Worm (Caenorhabditis elegans) whole organism, L1 larva: Measurements from ENCODE around the gene C33F10.11.

ENCODE experiments used
- C04F5.9 ChIP-seq: sonication (generic microtip); optimal IDR thresholded peaks from 2 replicates; lab custom pipeline; 2016; ENCODE audit warnings: missing genetic modification characterization, missing compliant biosample characterization
- C34B4.2 ChIP-seq: sonication (generic microtip); optimal IDR thresholded peaks from 2 replicates; lab custom pipeline; 2017; ENCODE audit warnings: mild to moderate bottlenecking, missing genetic modification characterization, missing compliant biosample characterization
- F16B12.6 ChIP-seq: fragments of 150-350 bp; optimal IDR thresholded peaks from 2 replicates; lab custom pipeline; 2014; ENCODE audit warnings: missing biosample characterization, missing genetic modification characterization
- alr-1 ChIP-seq: fragments of 200-800 bp; sonication (Bioruptor generic); optimal IDR thresholded peaks from 2 replicates; lab custom pipeline; 2018; ENCODE audit warnings: borderline replicate concordance, mild to moderate bottlenecking, missing genetic modification characterization, missing compliant biosample characterization
- aly-2 ChIP-seq: fragments of 150-350 bp; optimal IDR thresholded peaks from 2 replicates; lab custom pipeline; 2014; ENCODE audit warnings: missing biosample characterization, missing genetic modification characterization
- blmp-1 ChIP-seq: fragments of 150-350 bp; optimal IDR thresholded peaks from 2 replicates; lab custom pipeline; 2014; ENCODE audit warnings: missing biosample characterization, missing genetic modification characterization
- ces-1 ChIP-seq: fragments of 150-350 bp; optimal IDR thresholded peaks from 2 replicates; lab custom pipeline; 2014; ENCODE audit warnings: missing biosample characterization, missing genetic modification reagents, missing genetic modification characterization
- efl-1 ChIP-seq, 4 experiments: fragments of 150-350 bp; optimal IDR thresholded peaks in 3 of 4; peaks in 1 of 4; 1 replicate in 1 of 4; 2 replicates in 3 of 4; lab custom pipeline; 2014; ENCODE audit warnings: missing biosample characterization in 2 of 4, missing genetic modification characterization in 2 of 4, missing genetic modification reagents in 2 of 4
- egl-27 ChIP-seq, 2 experiments: fragments of 150-350 bp in 1 of 2; sonication (generic microtip); optimal IDR thresholded peaks; 3 replicates each; lab custom pipeline; 2017 to 2018; ENCODE audit warnings: missing biosample characterization in 2 of 2, missing genetic modification characterization in 2 of 2, missing genetic modification reagents in 2 of 2
- elt-2 ChIP-seq: sonication (generic microtip); optimal IDR thresholded peaks from 2 replicates; lab custom pipeline; 2016; ENCODE audit warnings: missing genetic modification characterization, mild to moderate bottlenecking, inconsistent platforms, missing compliant biosample characterization, missing genetic modification reagents
- fkh-4 ChIP-seq: sonication (generic microtip); optimal IDR thresholded peaks from 2 replicates; lab custom pipeline; 2016; ENCODE audit warnings: missing compliant biosample characterization, missing genetic modification characterization, borderline replicate concordance
- fkh-8 ChIP-seq: sonication (generic microtip); optimal IDR thresholded peaks from 2 replicates; lab custom pipeline; 2016; ENCODE audit warnings: mild to moderate bottlenecking, missing genetic modification characterization, missing compliant biosample characterization
- hlh-17 ChIP-seq: fragments of 200-800 bp; sonication (Bioruptor generic); optimal IDR thresholded peaks from 2 replicates; lab custom pipeline; 2018; ENCODE audit warnings: missing genetic modification characterization, mild to moderate bottlenecking, missing compliant biosample characterization, moderate library complexity, borderline replicate concordance
- hlh-4 ChIP-seq: sonication (generic microtip); optimal IDR thresholded peaks from 2 replicates; lab custom pipeline; 2016; ENCODE audit warnings: mild to moderate bottlenecking, missing genetic modification characterization, missing compliant biosample characterization
- irx-1 ChIP-seq: sonication (generic microtip); optimal IDR thresholded peaks from 2 replicates; lab custom pipeline; 2016; ENCODE audit warnings: missing genetic modification characterization, missing compliant biosample characterization
- isw-1 ChIP-seq: fragments of 200-800 bp; sonication (Bioruptor generic); IDR thresholded peaks from 2 replicates; pipeline ENCODE4 v1.3.6; 2022; ENCODE audit warnings: missing genetic modification characterization, missing compliant biosample characterization
- jun-1 ChIP-seq: fragments of 150-350 bp; optimal IDR thresholded peaks from 2 replicates; lab custom pipeline; 2014; ENCODE audit warnings: missing biosample characterization, missing genetic modification reagents, missing genetic modification characterization
- lin-13 ChIP-seq: fragments of 150-350 bp; optimal IDR thresholded peaks from 2 replicates; lab custom pipeline; 2014; ENCODE audit warnings: missing biosample characterization, missing genetic modification reagents, missing genetic modification characterization
- lin-14 ChIP-seq: fragments of 200-800 bp; sonication (Bioruptor generic); optimal IDR thresholded peaks from 2 replicates; lab custom pipeline; 2018; ENCODE audit warnings: mild to moderate bottlenecking, missing genetic modification characterization, moderate library complexity, missing compliant biosample characterization
- lin-35 ChIP-seq, 2 experiments: fragments of 150-350 bp; optimal IDR thresholded peaks; 2 replicates each; lab custom pipeline; 2014; ENCODE audit warnings: missing biosample characterization in 2 of 2, missing genetic modification characterization in 2 of 2, missing genetic modification reagents in 2 of 2
- lsy-2 ChIP-seq, 2 experiments: fragments of 150-350 bp; optimal IDR thresholded peaks; 2 replicates each; lab custom pipeline; 2014; ENCODE audit warnings: missing biosample characterization in 2 of 2, missing genetic modification characterization in 2 of 2
- mab-9 ChIP-seq: fragments of 200-800 bp; sonication (Bioruptor generic); IDR thresholded peaks from 2 replicates; pipeline ENCODE4 v1.3.6; 2022; ENCODE audit warnings: missing genetic modification reagents, missing genetic modification characterization, missing compliant biosample characterization
- mef-2 ChIP-seq: fragments of 150-350 bp; optimal IDR thresholded peaks from 2 replicates; lab custom pipeline; 2014; ENCODE audit warnings: missing biosample characterization, missing genetic modification characterization
- mep-1 ChIP-seq: fragments of 150-350 bp; optimal IDR thresholded peaks from 2 replicates; lab custom pipeline; 2014; ENCODE audit warnings: missing biosample characterization, missing genetic modification characterization
- nhr-237 ChIP-seq: fragments of 150-350 bp; optimal IDR thresholded peaks from 2 replicates; lab custom pipeline; 2014; ENCODE audit warnings: missing biosample characterization, missing genetic modification characterization
- nhr-47 ChIP-seq: sonication (generic microtip); optimal IDR thresholded peaks from 2 replicates; lab custom pipeline; 2016; ENCODE audit warnings: mild to moderate bottlenecking, missing genetic modification characterization, moderate library complexity, missing compliant biosample characterization
- nhr-71 ChIP-seq: sonication (generic microtip); optimal IDR thresholded peaks from 2 replicates; lab custom pipeline; 2016; ENCODE audit warnings: mild to moderate bottlenecking, missing genetic modification characterization, moderate library complexity, missing compliant biosample characterization
- nhr-77 ChIP-seq: fragments of 150-350 bp; optimal IDR thresholded peaks from 2 replicates; lab custom pipeline; 2014; ENCODE audit warnings: missing biosample characterization, missing genetic modification characterization
- pag-3 ChIP-seq: sonication (generic microtip); optimal IDR thresholded peaks from 2 replicates; lab custom pipeline; 2017; ENCODE audit warnings: missing genetic modification characterization, mild to moderate bottlenecking, missing compliant biosample characterization, antibody characterized with exemption, borderline replicate concordance; ENCODE audit not compliant: insufficient read depth
- pax-3 ChIP-seq: fragments of 200-800 bp; sonication (Bioruptor generic); optimal IDR thresholded peaks from 2 replicates; lab custom pipeline; 2018; ENCODE audit warnings: mild to moderate bottlenecking, missing genetic modification characterization, moderate library complexity, missing compliant biosample characterization
- rnt-1 ChIP-seq: sonication (generic microtip); optimal IDR thresholded peaks from 2 replicates; lab custom pipeline; 2016; ENCODE audit warnings: mild to moderate bottlenecking, missing genetic modification characterization, moderate library complexity, missing compliant biosample characterization
- skn-1 ChIP-seq: fragments of 150-350 bp; optimal IDR thresholded peaks from 2 replicates; lab custom pipeline; 2014; ENCODE audit warnings: missing biosample characterization, missing genetic modification characterization
- snpc-4 ChIP-seq: fragments of 150-350 bp; optimal IDR thresholded peaks from 2 replicates; lab custom pipeline; 2014; ENCODE audit warnings: missing biosample characterization, missing genetic modification characterization
- sox-4 ChIP-seq: sonication (generic microtip); optimal IDR thresholded peaks from 2 replicates; lab custom pipeline; 2016; ENCODE audit warnings: missing genetic modification characterization, missing compliant biosample characterization
- swsn-7 ChIP-seq: sonication (generic microtip); optimal IDR thresholded peaks from 2 replicates; lab custom pipeline; 2016; ENCODE audit warnings: missing genetic modification characterization, missing compliant biosample characterization
- tbx-2 ChIP-seq: sonication (generic microtip); optimal IDR thresholded peaks from 2 replicates; lab custom pipeline; 2016; ENCODE audit warnings: missing genetic modification characterization, missing compliant biosample characterization
- unc-130 ChIP-seq: fragments of 150-350 bp; optimal IDR thresholded peaks from 2 replicates; lab custom pipeline; 2017; ENCODE audit warnings: missing biosample characterization, missing genetic modification characterization, inconsistent platforms
- unc-30 ChIP-seq: sonication (generic microtip); optimal IDR thresholded peaks from 2 replicates; lab custom pipeline; 2017; ENCODE audit warnings: missing biosample characterization, missing genetic modification characterization
- unc-62 ChIP-seq: fragments of 150-350 bp; optimal IDR thresholded peaks from 2 replicates; lab custom pipeline; 2014; ENCODE audit warnings: missing biosample characterization, missing genetic modification reagents, missing genetic modification characterization
- unc-86 ChIP-seq: sonication (generic microtip); optimal IDR thresholded peaks from 2 replicates; lab custom pipeline; 2016; ENCODE audit warnings: missing genetic modification characterization, missing compliant biosample characterization
- unc-98 ChIP-seq: fragments of 200-800 bp; sonication (Bioruptor generic); IDR thresholded peaks from 2 replicates; pipeline ENCODE4 v1.3.6; 2022; ENCODE audit warnings: missing genetic modification characterization, missing compliant biosample characterization
- vab-15 ChIP-seq: sonication (generic microtip); optimal IDR thresholded peaks from 2 replicates; lab custom pipeline; 2017; ENCODE audit warnings: missing genotype, mild to moderate bottlenecking, missing genetic modification characterization, missing compliant biosample characterization
- xbp-1 ChIP-seq: sonication (generic microtip); optimal IDR thresholded peaks from 2 replicates; lab custom pipeline; 2016; ENCODE audit warnings: missing genetic modification characterization, missing compliant biosample characterization
- zag-1 ChIP-seq: fragments of 150-350 bp; optimal IDR thresholded peaks from 2 replicates; lab custom pipeline; 2014; ENCODE audit warnings: missing biosample characterization, missing genetic modification characterization
- ztf-11 ChIP-seq, 2 experiments: sonication (generic microtip); optimal IDR thresholded peaks; 2 replicates each; lab custom pipeline; 2016 to 2017; ENCODE audit warnings: missing genetic modification characterization in 2 of 2, missing biosample characterization in 1 of 2, missing compliant biosample characterization in 1 of 2

C33F10.11 gene

ce11 chrII:4856113-4856512, 21.5 kb upstream of the C33F10.11 start (continued):
- TF ChIP-seq irx-1 (tag; lab: Kevin White, UChicago) (no peak), tbx-2 (tag; lab: Kevin White, UChicago) (no peak), lin-35 (GFP tag; optimal IDR thresholded peaks at IDR 0.05; lab: Kevin White, UChicago) (peak in 1 of 2 experiments; percentile 58), mab-9 (GFP tag; lab: Robert Waterston, UW) (no peak), vab-15 (no peak), xbp-1 (no peak), pag-3 (tag; lab: Kevin White, UChicago) (no peak), elt-2 (tag; lab: Kevin White, UChicago) (peak; percentile 11), snpc-4 (tag; lab: Kevin White, UChicago) (no peak), fkh-8 (tag; lab: Kevin White, UChicago) (peak; percentile 45), hlh-4 (tag; lab: Kevin White, UChicago) (no peak), pax-3 (tag; lab: Kevin White, UChicago) (peak; percentile 38), lin-14 (GFP tag; lab: Kevin White, UChicago) (peak; percentile 52), ces-1 (GFP tag; lab: Kevin White, UChicago) (no peak), efl-1 (optimal IDR thresholded peaks at IDR 0.05; lab: Kevin White, UChicago) (no peak), efl-1 (GFP tag; optimal IDR thresholded peaks at IDR 0.05 in 1 of 2; lab: Kevin White, UChicago) (no peak), ztf-11 (tag; optimal IDR thresholded peaks at IDR 0.05; lab: Kevin White, UChicago) (no peak), swsn-7 (tag; lab: Kevin White, UChicago) (no peak), mep-1 (tag; lab: Kevin White, UChicago) (peak; percentile 41), sox-4 (tag; lab: Kevin White, UChicago) (peak; percentile 26), unc-98 (GFP tag; lab: Robert Waterston, UW) (no peak), unc-62 (GFP tag; lab: Kevin White, UChicago) (no peak), zag-1 (tag; lab: Kevin White, UChicago) (no peak), nhr-237 (tag; lab: Kevin White, UChicago) (no peak), lsy-2 (tag; optimal IDR thresholded peaks at IDR 0.05; lab: Kevin White, UChicago) (peak in 1 of 2 experiments; percentile 34), F16B12.6 (tag; lab: Kevin White, UChicago) (no peak), egl-27 (tag; optimal IDR thresholded peaks at IDR 0.05; lab: Kevin White, UChicago) (no peak), lin-13 (GFP tag; lab: Kevin White, UChicago) (peak; percentile 26), nhr-47 (peak; percentile 25), C04F5.9 (tag; lab: Kevin White, UChicago) (no peak)
- TF ChIP-seq, all 84 proteins: peak for 20

- peak; percentile 65 for TF ChIP-seq lin-14 (GFP tag; lab: Kevin White, UChicago)
- TF ChIP-seq aly-2 (tag; lab: Kevin White, UChicago): no peak
- TF ChIP-seq mef-2: no peak
- TF ChIP-seq efl-1 (optimal IDR thresholded peaks at IDR 0.05; lab: Kevin White, UChicago): peak in 1 of 2 experiments; percentile 14
- no peak for TF ChIP-seq efl-1 (GFP tag; optimal IDR thresholded peaks at IDR 0.05 in 1 of 2; lab: Kevin White, UChicago)
- 0 out of 2 replicates have a peak, but pooled peaks have one; percentile 1 for TF ChIP-seq isw-1 (GFP tag; lab: Robert Waterston, UW)
- TF ChIP-seq rnt-1 (tag; lab: Kevin White, UChicago): peak; percentile 5
- no peak for TF ChIP-seq jun-1
Measured at ce11 chrII:4855489-4855888, 20.8 kb upstream of the C33F10.11 start.

ce11 chrII:4854761-4855160, 20.1 kb upstream of the C33F10.11 start:
- TF ChIP-seq lin-35 (GFP tag; optimal IDR thresholded peaks at IDR 0.05; lab: Kevin White, UChicago) (no peak), F16B12.6 (tag; lab: Kevin White, UChicago) (no peak), unc-30 (tag; lab: Kevin White, UChicago) (no peak), efl-1 (optimal IDR thresholded peaks at IDR 0.05; lab: Kevin White, UChicago) (no peak), efl-1 (GFP tag; optimal IDR thresholded peaks at IDR 0.05 in 1 of 2; lab: Kevin White, UChicago) (peak; percentile 11 to 91), tbx-2 (tag; lab: Kevin White, UChicago) (no peak), nhr-77 (tag; lab: Kevin White, UChicago) (no peak), skn-1 (tag; lab: Kevin White, UChicago) (peak; percentile 64), hlh-17 (GFP tag; lab: Kevin White, UChicago) (no peak), unc-130 (no peak), C34B4.2 (tag; lab: Kevin White, UChicago) (no peak), nhr-71 (tag; lab: Kevin White, UChicago) (no peak), unc-86 (tag; lab: Kevin White, UChicago) (no peak), fkh-4 (tag; lab: Kevin White, UChicago) (no peak), nhr-47 (no peak), blmp-1 (tag; lab: Kevin White, UChicago) (peak; percentile 19), alr-1 (tag; lab: Kevin White, UChicago) (no peak)
- TF ChIP-seq, all 84 proteins: peak for 3
